Worm (Caenorhabditis elegans) whole organism, late embryonic: Measurements from ENCODE around the gene C09G9.1.

Experiments used
- C08G9.2 ChIP-seq: sonication (generic microtip); optimal IDR thresholded peaks from 2 replicates; lab custom pipeline; 2016; ENCODE audit warnings: mild to moderate bottlenecking, missing genetic modification characterization, moderate library complexity, missing compliant biosample characterization
- K02D7.2 ChIP-seq: sonication (generic microtip); optimal IDR thresholded peaks from 2 replicates; lab custom pipeline; 2017; ENCODE audit warnings: mild to moderate bottlenecking, missing genetic modification characterization, missing compliant biosample characterization
- K09A11.1 ChIP-seq: sonication (generic microtip); optimal IDR thresholded peaks from 2 replicates; lab custom pipeline; 2017; ENCODE audit warnings: antibody characterized with exemption, mild to moderate bottlenecking, missing genetic modification characterization, missing compliant biosample characterization; ENCODE audit not compliant: insufficient read depth
- T23F11.4 ChIP-seq: fragments of 200-800 bp; sonication (Bioruptor generic); optimal IDR thresholded peaks from 2 replicates; lab custom pipeline; 2018; ENCODE audit warnings: mild to moderate bottlenecking, missing genetic modification characterization, missing compliant biosample characterization
- Y22D7AL.16 ChIP-seq: sonication (generic microtip); optimal IDR thresholded peaks from 2 replicates; lab custom pipeline; 2016; ENCODE audit warnings: missing genetic modification characterization, missing compliant biosample characterization
- ceh-14 ChIP-seq: sonication (generic microtip); optimal IDR thresholded peaks from 2 replicates; lab custom pipeline; 2016; ENCODE audit warnings: missing genotype, missing genetic modification characterization, missing compliant biosample characterization
- ceh-18 ChIP-seq: sonication (generic microtip); optimal IDR thresholded peaks from 2 replicates; lab custom pipeline; 2016; ENCODE audit warnings: missing genetic modification characterization, missing compliant biosample characterization
- ceh-19 ChIP-seq: fragments of 200-800 bp; sonication (Bioruptor generic); optimal IDR thresholded peaks from 2 replicates; lab custom pipeline; 2018; ENCODE audit warnings: mild to moderate bottlenecking, missing genetic modification characterization, missing compliant biosample characterization
- ceh-2 ChIP-seq: sonication (generic microtip); optimal IDR thresholded peaks from 2 replicates; lab custom pipeline; 2016; ENCODE audit warnings: missing genotype, missing genetic modification characterization, missing compliant biosample characterization
- ceh-22 ChIP-seq: sonication (generic microtip); optimal IDR thresholded peaks from 2 replicates; lab custom pipeline; 2017; ENCODE audit warnings: missing biosample characterization, missing genetic modification characterization
- ceh-24 ChIP-seq: sonication (generic microtip); optimal IDR thresholded peaks from 2 replicates; lab custom pipeline; 2016; ENCODE audit warnings: mild to moderate bottlenecking, missing genetic modification characterization, missing compliant biosample characterization
- ceh-30 ChIP-seq: fragments of 150-350 bp; optimal IDR thresholded peaks from 2 replicates; lab custom pipeline; 2014; ENCODE audit warnings: missing biosample characterization, missing genetic modification characterization
- ceh-31 ChIP-seq: sonication (generic microtip); optimal IDR thresholded peaks from 2 replicates; lab custom pipeline; 2016; ENCODE audit warnings: missing genetic modification characterization, missing compliant biosample characterization
- ceh-48 ChIP-seq: sonication (generic microtip); optimal IDR thresholded peaks from 2 replicates; lab custom pipeline; 2016; ENCODE audit warnings: missing genetic modification characterization, inconsistent platforms, missing compliant biosample characterization
- ceh-9 ChIP-seq: sonication (generic microtip); optimal IDR thresholded peaks from 2 replicates; lab custom pipeline; 2016; ENCODE audit warnings: mild to moderate bottlenecking, missing genetic modification characterization, inconsistent platforms, missing compliant biosample characterization
- dmd-4 ChIP-seq: sonication (generic microtip); optimal IDR thresholded peaks from 2 replicates; lab custom pipeline; 2016; ENCODE audit warnings: borderline replicate concordance, missing genetic modification characterization, missing compliant biosample characterization
- elt-2 ChIP-seq: sonication (generic microtip); optimal IDR thresholded peaks from 2 replicates; lab custom pipeline; 2016; ENCODE audit warnings: missing genetic modification reagents, missing genetic modification characterization, missing compliant biosample characterization
- ets-4 ChIP-seq: sonication (generic microtip); optimal IDR thresholded peaks from 2 replicates; lab custom pipeline; 2016; ENCODE audit warnings: missing genetic modification characterization, missing compliant biosample characterization
- fkh-10 ChIP-seq: fragments of 150-350 bp; optimal IDR thresholded peaks from 2 replicates; lab custom pipeline; 2014; ENCODE audit warnings: missing biosample characterization, missing genetic modification reagents, missing genetic modification characterization
- gmeb-2 ChIP-seq: sonication (generic microtip); optimal IDR thresholded peaks from 2 replicates; lab custom pipeline; 2016; ENCODE audit warnings: missing genetic modification characterization, inconsistent platforms, missing compliant biosample characterization
- hlh-30 ChIP-seq: sonication (generic microtip); optimal IDR thresholded peaks from 2 replicates; lab custom pipeline; 2017; ENCODE audit warnings: antibody characterized with exemption, missing genetic modification characterization, missing compliant biosample characterization; ENCODE audit not compliant: insufficient read depth
- lim-6 ChIP-seq: sonication (generic microtip); optimal IDR thresholded peaks from 2 replicates; lab custom pipeline; 2016; ENCODE audit warnings: missing genetic modification characterization, missing compliant biosample characterization
- madf-2 ChIP-seq: sonication (generic microtip); optimal IDR thresholded peaks from 2 replicates; lab custom pipeline; 2017; ENCODE audit warnings: missing genetic modification characterization, missing compliant biosample characterization
- mec-3 ChIP-seq: sonication (generic microtip); optimal IDR thresholded peaks from 2 replicates; lab custom pipeline; 2016; ENCODE audit warnings: borderline replicate concordance, missing genetic modification characterization, missing compliant biosample characterization
- npax-4 ChIP-seq: sonication (generic microtip); optimal IDR thresholded peaks from 2 replicates; lab custom pipeline; 2016; ENCODE audit warnings: missing genetic modification characterization, missing compliant biosample characterization
- pag-3 ChIP-seq: sonication (generic microtip); optimal IDR thresholded peaks from 2 replicates; lab custom pipeline; 2016; ENCODE audit warnings: missing compliant biosample characterization, missing genetic modification characterization, borderline replicate concordance
- pax-1 ChIP-seq: fragments of 150-350 bp; optimal IDR thresholded peaks from 2 replicates; lab custom pipeline; 2014; ENCODE audit warnings: missing biosample characterization, missing genetic modification characterization
- pha-2 ChIP-seq: sonication (generic microtip); optimal IDR thresholded peaks from 2 replicates; lab custom pipeline; 2017; ENCODE audit warnings: mild to moderate bottlenecking, missing genetic modification characterization, missing compliant biosample characterization
- pha-4 ChIP-seq: fragments of 150-350 bp; optimal IDR thresholded peaks from 2 replicates; lab custom pipeline; 2018; ENCODE audit warnings: missing biosample characterization, missing genetic modification reagents, missing genetic modification characterization
- ref-2 ChIP-seq: sonication (generic microtip); optimal IDR thresholded peaks from 2 replicates; lab custom pipeline; 2016; ENCODE audit warnings: missing genetic modification characterization, missing compliant biosample characterization
- sox-2 ChIP-seq: fragments of 200-800 bp; sonication (Bioruptor generic); IDR thresholded peaks from 2 replicates; pipeline ENCODE4 v1.3.6; 2022; ENCODE audit warnings: missing genetic modification reagents, missing genetic modification characterization, missing compliant biosample characterization
- tbx-2 ChIP-seq: sonication (generic microtip); optimal IDR thresholded peaks from 2 replicates; lab custom pipeline; 2016; ENCODE audit warnings: missing genetic modification characterization, missing compliant biosample characterization
- tbx-7 ChIP-seq: sonication (generic microtip); optimal IDR thresholded peaks from 2 replicates; lab custom pipeline; 2016; ENCODE audit warnings: missing genotype, missing genetic modification characterization, missing compliant biosample characterization
- ttx-3 ChIP-seq: sonication (generic microtip); optimal IDR thresholded peaks from 2 replicates; lab custom pipeline; 2016; ENCODE audit warnings: missing genetic modification reagents, missing genetic modification characterization, missing compliant biosample characterization
- unc-3 ChIP-seq, 2 experiments: fragments of 200-800 bp in 1 of 2; sonication (Bioruptor generic) in 1 of 2; sonication (generic microtip) in 1 of 2; conservative IDR thresholded peaks in 1 of 2; optimal IDR thresholded peaks in 1 of 2; 2 replicates each; pipeline versions ENCODE4 v1.3.6 to Lab custom; 2016 to 2022; ENCODE audit warnings: missing compliant biosample characterization in 2 of 2, missing genetic modification characterization in 2 of 2, missing genetic modification reagents in 1 of 2
- unc-42 ChIP-seq: sonication (generic microtip); optimal IDR thresholded peaks from 2 replicates; lab custom pipeline; 2016; ENCODE audit warnings: missing genotype, missing genetic modification characterization, missing compliant biosample characterization
- zip-5 ChIP-seq: sonication (generic microtip); optimal IDR thresholded peaks from 2 replicates; lab custom pipeline; 2016; ENCODE audit warnings: missing genetic modification characterization, missing compliant biosample characterization
- ztf-16 ChIP-seq: sonication (generic microtip); optimal IDR thresholded peaks from 2 replicates; lab custom pipeline; 2017; ENCODE audit warnings: missing genetic modification characterization, missing compliant biosample characterization

C09G9.1 gene

ce11 chrIV:8827500-8827899 lies 37.8 kb downstream of the C09G9.1 start, which contains the start of gene T28C6.7:
Gene T28C6.7, plus strand, starts transcription at chrIV:8827800.
- TF ChIP-seq ztf-16 (tag; lab: Kevin White, UChicago) (no peak), pha-4 (no peak), ceh-22 (tag; lab: Kevin White, UChicago) (no peak), ceh-24 (tag; lab: Kevin White, UChicago) (no peak), C08G9.2 (tag; lab: Kevin White, UChicago) (no peak), K02D7.2 (tag; lab: Kevin White, UChicago) (no peak), unc-3 (GFP tag; conservative IDR thresholded peaks at IDR 0.05; lab: Robert Waterston, UW) (no peak), unc-3 (tag; optimal IDR thresholded peaks at IDR 0.05; lab: Kevin White, UChicago) (no peak), elt-2 (tag; lab: Kevin White, UChicago) (no peak), tbx-7 (tag; lab: Kevin White, UChicago) (no peak), ceh-14 (no peak), ttx-3 (tag; lab: Kevin White, UChicago) (no peak), ceh-19 (GFP tag; lab: Kevin White, UChicago) (no peak)
- TF ChIP-seq, all 69 proteins: peak for 0

ce11 chrIV:8826606-8827000 lies 38.7 kb downstream of the C09G9.1 start:
- no peak for TF ChIP-seq K09A11.1 (tag; lab: Kevin White, UChicago)
- peak; percentile 88 for TF ChIP-seq ceh-48 (tag; lab: Kevin White, UChicago)

ce11 chrIV:8825997-8826605 lies 39.2 kb downstream of the C09G9.1 start:
- TF ChIP-seq K02D7.2 (tag; lab: Kevin White, UChicago) = no peak
- TF ChIP-seq ceh-22 (tag; lab: Kevin White, UChicago) = no peak
- no peak for TF ChIP-seq ztf-16 (tag; lab: Kevin White, UChicago)
- no peak for TF ChIP-seq lim-6
- TF ChIP-seq ceh-19 (GFP tag; lab: Kevin White, UChicago) = no peak
- TF ChIP-seq unc-3 (GFP tag; conservative IDR thresholded peaks at IDR 0.05; lab: Robert Waterston, UW) = no peak
- TF ChIP-seq unc-3 (tag; optimal IDR thresholded peaks at IDR 0.05; lab: Kevin White, UChicago) = no peak
- TF ChIP-seq ceh-18 (tag; lab: Kevin White, UChicago) = no peak
- no peak for TF ChIP-seq tbx-7 (tag; lab: Kevin White, UChicago)
- no peak for TF ChIP-seq mec-3
- TF ChIP-seq ets-4 = no peak
- TF ChIP-seq dmd-4 (tag; lab: Kevin White, UChicago) = no peak
- no peak for TF ChIP-seq pha-2
- TF ChIP-seq hlh-30 (tag; lab: Kevin White, UChicago) = no peak
- TF ChIP-seq Y22D7AL.16 = no peak
- TF ChIP-seq pax-1 (tag; lab: Kevin White, UChicago) = no peak
- no peak for TF ChIP-seq ceh-31 (tag; lab: Kevin White, UChicago)
- TF ChIP-seq gmeb-2 = no peak

- TF ChIP-seq lim-6 (no peak), ref-2 (tag; lab: Kevin White, UChicago) (no peak), ceh-19 (GFP tag; lab: Kevin White, UChicago) (no peak), sox-2 (GFP tag; lab: Robert Waterston, UW) (no peak), ttx-3 (tag; lab: Kevin White, UChicago) (no peak), unc-42 (tag; lab: Kevin White, UChicago) (no peak), npax-4 (tag; lab: Kevin White, UChicago) (no peak)
Measured at ce11 chrIV:8824145-8824833, 41.0 kb downstream of the C09G9.1 start, which contains the start of the genes col-117 and col-3. Gene col-117, minus strand, starts transcription at chrIV:8824195. Gene col-3, plus strand, starts transcription at chrIV:8824783.

ce11 chrIV:8822598-8822997 lies 42.7 kb downstream of the C09G9.1 start:
- TF ChIP-seq hlh-30 (tag; lab: Kevin White, UChicago) (no peak), ceh-9 (tag; lab: Kevin White, UChicago) (no peak), fkh-10 (GFP tag; lab: Kevin White, UChicago) (no peak), madf-2 (tag; lab: Kevin White, UChicago) (no peak), zip-5 (tag; lab: Kevin White, UChicago) (no peak), T23F11.4 (no peak), unc-42 (tag; lab: Kevin White, UChicago) (no peak), ceh-30 (tag; lab: Kevin White, UChicago) (no peak), K02D7.2 (tag; lab: Kevin White, UChicago) (no peak), pag-3 (tag; lab: Kevin White, UChicago) (no peak), tbx-2 (tag; lab: Kevin White, UChicago) (no peak), ceh-2 (no peak), C08G9.2 (tag; lab: Kevin White, UChicago) (no peak)
